Worm (Caenorhabditis elegans): Measurements from ENCODE around the gene ubl-1.

ubl-1 gene

ce11 chrIII:3086471-3086870 is 18.4 kb downstream of the ubl-1 start, which contains the start of gene sft-1:
sft-1 (plus strand) TSS chrIII:3086671.
- TF ChIP-seq F57C9.4 (tag; optimal IDR thresholded peaks at IDR 0.05) (no peak), hsf-1 (GFP tag; IDR thresholded peaks at IDR 0.05) (no peak), madf-3 (GFP tag; IDR thresholded peaks at IDR 0.05) (no peak), chd-7 (tag; optimal IDR thresholded peaks at IDR 0.05) (no peak), F57A8.1 (GFP tag; optimal IDR thresholded peaks at IDR 0.05) (no peak), aptf-2 (GFP tag; conservative IDR thresholded peaks at IDR 0.05) (no peak), rpc-1 (optimal IDR thresholded peaks at IDR 0.05) (no peak), rpc-1 (tag; optimal IDR thresholded peaks at IDR 0.05) (no peak), madf-10 (tag; optimal IDR thresholded peaks at IDR 0.05) (no peak), Y95B8A.8 (GFP tag; IDR thresholded peaks at IDR 0.05) (no peak), tlf-1 (GFP tag; optimal IDR thresholded peaks at IDR 0.05) (no peak), Y53F4B.3 (GFP tag; IDR thresholded peaks at IDR 0.05) (no peak), lsy-27 (tag; optimal IDR thresholded peaks at IDR 0.05; ENCODE audit: borderline replicate concordance, insufficient read depth) (no peak), ceh-100 (GFP tag; IDR thresholded peaks at IDR 0.05) (no peak), Y79H2A.3 (GFP tag; conservative IDR thresholded peaks at IDR 0.05) (no peak), ztf-22 (GFP tag; optimal IDR thresholded peaks at IDR 0.05) (no peak)

ce11 chrIII:3091572-3091971 is 23.5 kb downstream of the ubl-1 start, which contains the start of gene ccep-135:
ccep-135 (plus strand) TSS chrIII:3091872.
- no peak for TF ChIP-seq nhr-27 (tag; optimal IDR thresholded peaks at IDR 0.05)

ce11 chrIII:3094694-3095093 is 26.6 kb downstream of the ubl-1 start:
- TF ChIP-seq snpc-1.1 (tag; optimal IDR thresholded peaks at IDR 0.05; ENCODE audit: insufficient read depth) (no peak), ztf-28 (GFP tag; IDR thresholded peaks at IDR 0.05) (no peak), madf-6 (GFP tag; IDR thresholded peaks at IDR 0.05) (no peak), nhr-179 (tag; optimal IDR thresholded peaks at IDR 0.05) (no peak), nhr-90 (tag; optimal IDR thresholded peaks at IDR 0.05) (no peak), aptf-2 (GFP tag; conservative IDR thresholded peaks at IDR 0.05) (no peak), ztf-3 (GFP tag; optimal IDR thresholded peaks at IDR 0.05) (no peak)

ce11 chrIII:3096091-3096490 is 28.0 kb downstream of the ubl-1 start:
- TF ChIP-seq hmg-20 (GFP tag; IDR thresholded peaks at IDR 0.05) (no peak), hmg-1.2 (GFP tag; IDR thresholded peaks at IDR 0.05) (peak; percentile 7; the same call in 1 of the 2 replicates), F37B4.10 (GFP tag; IDR thresholded peaks at IDR 0.05) (no peak)

ce11 chrIII:3099407-3099806 is 31.3 kb downstream of the ubl-1 start:
- TF ChIP-seq ztf-18 (tag; optimal IDR thresholded peaks at IDR 0.05) (no peak), nhr-80 (tag; optimal IDR thresholded peaks at IDR 0.05) (no peak), tbp1 (GFP tag; optimal IDR thresholded peaks at IDR 0.05) (peak; percentile 77), rpc-1 (optimal IDR thresholded peaks at IDR 0.05) (peak; percentile 35), rpc-1 (tag; optimal IDR thresholded peaks at IDR 0.05) (peak; percentile 68), nhr-90 (tag; optimal IDR thresholded peaks at IDR 0.05) (no peak), hlh-12 (tag; optimal IDR thresholded peaks at IDR 0.05) (no peak), D2030.7 (GFP tag; IDR thresholded peaks at IDR 0.05) (0 out of 2 replicates have a peak, but pooled peaks have one; percentile 17), B0261.1 (tag; optimal IDR thresholded peaks at IDR 0.05) (peak; percentile 53), F55B11.4 (tag; optimal IDR thresholded peaks at IDR 0.05; ENCODE audit: borderline replicate concordance, insufficient read depth) (no peak), hlh-26 (GFP tag; conservative IDR thresholded peaks at IDR 0.05) (no peak), madf-3 (GFP tag; IDR thresholded peaks at IDR 0.05) (no peak)
